Fruit fly (Drosophila melanogaster) whole organism, embryonic: ENCODE results near the gene AhcyL1.
A peak's percentile ranks its signal among the peaks of the same experiment; 100 is the strongest.

ENCODE experiments used
- Ada2b ChIP-seq: fragments of 200-800 bp; sonication (Bioruptor generic); IDR thresholded peaks from 2 replicates; pipeline ENCODE4 v1.3.6; 2022; ENCODE audit warnings: missing biosample characterization, missing genetic modification characterization
- Asciz ChIP-seq: fragments of 200-800 bp; sonication (Bioruptor generic); optimal IDR thresholded peaks from 2 replicates; lab custom pipeline; 2017; ENCODE audit warnings: missing biosample characterization, mild to moderate bottlenecking, missing genetic modification characterization, missing genetic modification reagents
- BtbVII ChIP-seq: fragments of 200-800 bp; sonication (Bioruptor generic); optimal IDR thresholded peaks from 3 replicates; lab custom pipeline; 2017; ENCODE audit warnings: missing biosample characterization, mild to moderate bottlenecking, missing genetic modification characterization
- CG10274 ChIP-seq: fragments of 200-800 bp; sonication (Bioruptor generic); optimal IDR thresholded peaks from 3 replicates; lab custom pipeline; 2017; ENCODE audit warnings: missing biosample characterization, mild to moderate bottlenecking, missing genetic modification characterization
- CG10321 ChIP-seq: fragments of 200-800 bp; sonication (Bioruptor generic); IDR thresholded peaks from 2 replicates; pipeline ENCODE4 v1.3.6; 2022; ENCODE audit warnings: missing biosample characterization, missing genetic modification characterization
- CG10366 ChIP-seq: fragments of 200-800 bp; sonication (Bioruptor generic); IDR thresholded peaks from 2 replicates; pipeline ENCODE4 v1.3.6; 2022; ENCODE audit warnings: missing biosample characterization, missing genetic modification characterization
- CG11723 ChIP-seq: fragments of 200-800 bp; sonication (Bioruptor generic); optimal IDR thresholded peaks from 2 replicates; lab custom pipeline; 2017; ENCODE audit warnings: missing biosample characterization, mild to moderate bottlenecking, missing genetic modification characterization
- CG12744 ChIP-seq: fragments of 200-800 bp; sonication (Bioruptor generic); optimal IDR thresholded peaks from 2 replicates; lab custom pipeline; 2016; ENCODE audit warnings: missing biosample characterization, missing genetic modification characterization
- CG13624 ChIP-seq: fragments of 200-800 bp; sonication (Bioruptor generic); optimal IDR thresholded peaks from 2 replicates; lab custom pipeline; 2016; ENCODE audit warnings: missing biosample characterization, missing genetic modification characterization
- CG15479 ChIP-seq: fragments of 200-800 bp; sonication (Bioruptor generic); optimal IDR thresholded peaks from 3 replicates; lab custom pipeline; 2019; ENCODE audit warnings: missing biosample characterization, mild to moderate bottlenecking, missing genetic modification characterization, moderate library complexity
- CG1602 ChIP-seq: fragments of 200-800 bp; sonication (Bioruptor generic); optimal IDR thresholded peaks from 3 replicates; lab custom pipeline; 2016; ENCODE audit warnings: missing biosample characterization, missing genetic modification characterization
- CG17186 ChIP-seq: fragments of 200-800 bp; sonication (Bioruptor generic); optimal IDR thresholded peaks from 3 replicates; lab custom pipeline; 2017; ENCODE audit warnings: missing biosample characterization, missing genetic modification reagents, missing genetic modification characterization
- CG18262 ChIP-seq: fragments of 200-800 bp; optimal IDR thresholded peaks from 3 replicates; lab custom pipeline; 2019; ENCODE audit warnings: missing biosample characterization, mild to moderate bottlenecking, missing genetic modification characterization, moderate library complexity
- CG33557 ChIP-seq: fragments of 200-800 bp; sonication (Bioruptor generic); optimal IDR thresholded peaks from 2 replicates; lab custom pipeline; 2019; ENCODE audit warnings: missing biosample characterization, mild to moderate bottlenecking, missing genetic modification characterization, moderate library complexity
- CG4404 ChIP-seq: fragments of 200-800 bp; sonication (Bioruptor generic); IDR thresholded peaks from 2 replicates; pipeline ENCODE4 v1.3.6; 2022; ENCODE audit warnings: missing biosample characterization, missing genetic modification characterization
- CG7786 ChIP-seq: fragments of 200-800 bp; sonication (Bioruptor generic); optimal IDR thresholded peaks from 2 replicates; lab custom pipeline; 2016; ENCODE audit warnings: missing biosample characterization, missing genetic modification characterization
- CG8281 ChIP-seq: fragments of 200-800 bp; sonication (Bioruptor generic); optimal IDR thresholded peaks from 2 replicates; lab custom pipeline; 2018; ENCODE audit warnings: missing biosample characterization, mild to moderate bottlenecking, missing genetic modification characterization, moderate library complexity
- CG8290 ChIP-seq, 3 experiments: fragments of 200-800 bp; sonication (Bioruptor generic); optimal IDR thresholded peaks; 2 replicates each; lab custom pipeline; 2016 to 2019; ENCODE audit warnings: missing biosample characterization in 3 of 3, missing genetic modification characterization in 3 of 3, mild to moderate bottlenecking in 2 of 3, moderate library complexity in 1 of 3
- CG8478 ChIP-seq: fragments of >200 bp; optimal IDR thresholded peaks from 2 replicates; lab custom pipeline; 2018
- Dfd ChIP-seq, 2 experiments: fragments of >200 bp; optimal IDR thresholded peaks; 2 replicates each; lab custom pipeline; 2017; ENCODE audit warnings: missing biosample characterization in 2 of 2, missing genetic modification characterization in 2 of 2
- Drgx ChIP-seq: fragments of 200-800 bp; sonication (Bioruptor generic); IDR thresholded peaks from 2 replicates; pipeline ENCODE4 v1.3.6; 2022; ENCODE audit warnings: missing biosample characterization, missing genetic modification characterization
- H15 ChIP-seq: fragments of 200-800 bp; sonication (Bioruptor generic); IDR thresholded peaks from 3 replicates; pipeline ENCODE4 v1.3.6; 2022; ENCODE audit warnings: missing biosample characterization, missing genetic modification characterization
- HmgZ ChIP-seq: fragments of 200-800 bp; sonication (Bioruptor generic); optimal IDR thresholded peaks from 2 replicates; lab custom pipeline; 2018; ENCODE audit warnings: missing biosample characterization, mild to moderate bottlenecking, missing genetic modification characterization
- Lhr ChIP-seq: fragments of 200-800 bp; sonication (Bioruptor generic); optimal IDR thresholded peaks from 3 replicates; lab custom pipeline; 2017; ENCODE audit warnings: mild to moderate bottlenecking, missing biosample characterization, missing genetic modification reagents, missing genetic modification characterization
- Lpt ChIP-seq: fragments of >200 bp; optimal IDR thresholded peaks from 2 replicates; lab custom pipeline; 2018; ENCODE audit warnings: missing biosample characterization, missing genetic modification characterization
- Myb ChIP-seq: fragments of 200-800 bp; sonication (Bioruptor generic); optimal IDR thresholded peaks from 2 replicates; lab custom pipeline; 2016; ENCODE audit warnings: missing biosample characterization, missing genetic modification characterization
- NC2β ChIP-seq: fragments of 200-800 bp; sonication (Bioruptor generic); optimal IDR thresholded peaks from 2 replicates; lab custom pipeline; 2016; ENCODE audit warnings: missing biosample characterization, missing genetic modification characterization
- Poxn ChIP-seq: fragments of 200-800 bp; sonication (Bioruptor generic); IDR thresholded peaks from 2 replicates; pipeline ENCODE4 v1.3.6; 2022; ENCODE audit warnings: missing biosample characterization, missing genetic modification characterization
- Sry-δ ChIP-seq: fragments of 200-800 bp; sonication (Bioruptor generic); optimal IDR thresholded peaks from 2 replicates; lab custom pipeline; 2016; ENCODE audit warnings: missing biosample characterization, missing genetic modification characterization
- Trl ChIP-seq, 3 experiments: fragments of >200 bp in 2 of 3; fragments of 200-800 bp in 1 of 3; sonication (Bioruptor generic) in 1 of 3; optimal IDR thresholded peaks; 2 replicates in 1 of 3; 3 replicates in 2 of 3; lab custom pipeline; 2016 to 2017; ENCODE audit warnings: missing biosample characterization in 1 of 3, missing genetic modification characterization in 1 of 3
- YL-1 ChIP-seq: fragments of 200-800 bp; sonication (Bioruptor generic); optimal IDR thresholded peaks from 3 replicates; lab custom pipeline; 2017; ENCODE audit warnings: missing biosample characterization, mild to moderate bottlenecking, missing genetic modification characterization
- corto ChIP-seq: fragments of 200-800 bp; sonication (Bioruptor generic); optimal IDR thresholded peaks from 2 replicates; lab custom pipeline; 2016; ENCODE audit warnings: missing biosample characterization, mild to moderate bottlenecking, missing genetic modification characterization, moderate library complexity
- dpn ChIP-seq, 2 experiments: fragments of 200-800 bp; sonication (Bioruptor generic); optimal IDR thresholded peaks; 3 replicates each; lab custom pipeline; 2016; ENCODE audit warnings: missing biosample characterization in 2 of 2, missing genetic modification characterization in 2 of 2
- eyg ChIP-seq: fragments of 200-800 bp; sonication (Bioruptor generic); optimal IDR thresholded peaks from 3 replicates; lab custom pipeline; 2016; ENCODE audit warnings: missing biosample characterization, missing genetic modification characterization
- fd102C ChIP-seq: fragments of 200-800 bp; sonication (Bioruptor generic); optimal IDR thresholded peaks from 2 replicates; lab custom pipeline; 2018; ENCODE audit warnings: missing biosample characterization, mild to moderate bottlenecking, missing genetic modification characterization, moderate library complexity
- fru ChIP-seq: fragments of >200 bp; optimal IDR thresholded peaks from 2 replicates; lab custom pipeline; 2017
- gsb ChIP-seq: fragments of 200-800 bp; sonication (Bioruptor generic); IDR thresholded peaks from 2 replicates; pipeline ENCODE4 v1.3.6; 2022; ENCODE audit warnings: missing biosample characterization, missing genetic modification characterization
- hkb ChIP-seq, 2 experiments: fragments of 200-800 bp in 1 of 2; fragments of >200 bp in 1 of 2; sonication (Bioruptor generic) in 1 of 2; IDR thresholded peaks in 1 of 2; optimal IDR thresholded peaks in 1 of 2; 2 replicates each; pipeline versions ENCODE4 v1.3.6 to Lab custom; 2017 to 2022; ENCODE audit warnings: missing biosample characterization in 1 of 2, missing genetic modification characterization in 1 of 2
- jigr1 ChIP-seq: fragments of 200-800 bp; sonication (Bioruptor generic); IDR thresholded peaks from 3 replicates; pipeline ENCODE4 v1.3.6; 2022; ENCODE audit warnings: missing biosample characterization, missing genetic modification characterization
- jumu ChIP-seq: fragments of 200-800 bp; sonication (Bioruptor generic); optimal IDR thresholded peaks from 3 replicates; lab custom pipeline; 2016; ENCODE audit warnings: missing biosample characterization, missing genetic modification characterization
- kay ChIP-seq: fragments of 200-800 bp; sonication (Bioruptor generic); optimal IDR thresholded peaks from 2 replicates; lab custom pipeline; 2016; ENCODE audit warnings: missing biosample characterization, missing genetic modification characterization
- lbe ChIP-seq: fragments of 200-800 bp; sonication (Bioruptor generic); optimal IDR thresholded peaks from 2 replicates; lab custom pipeline; 2016; ENCODE audit warnings: missing biosample characterization, mild to moderate bottlenecking, missing genetic modification characterization
- maf-S ChIP-seq: fragments of 200-800 bp; sonication (Bioruptor generic); optimal IDR thresholded peaks from 2 replicates; lab custom pipeline; 2016; ENCODE audit warnings: missing biosample characterization, missing genetic modification characterization
- odd ChIP-seq: fragments of 200-800 bp; sonication (Bioruptor generic); optimal IDR thresholded peaks from 2 replicates; lab custom pipeline; 2017; ENCODE audit warnings: missing biosample characterization, mild to moderate bottlenecking, missing genetic modification characterization
- pnt ChIP-seq: fragments of 200-800 bp; sonication (Bioruptor generic); optimal IDR thresholded peaks from 3 replicates; lab custom pipeline; 2016; ENCODE audit warnings: missing biosample characterization, missing genetic modification characterization
- tin ChIP-seq: fragments of 200-800 bp; sonication (Bioruptor generic); optimal IDR thresholded peaks from 3 replicates; lab custom pipeline; 2016; ENCODE audit warnings: missing biosample characterization, missing genetic modification characterization
- tna ChIP-seq: fragments of 200-800 bp; sonication (Bioruptor generic); IDR thresholded peaks from 2 replicates; pipeline ENCODE4 v1.3.6; 2022; ENCODE audit warnings: missing biosample characterization, missing genetic modification characterization; ENCODE audit not compliant: partially characterized antibody
- trem ChIP-seq: fragments of 200-800 bp; optimal IDR thresholded peaks from 3 replicates; lab custom pipeline; 2019; ENCODE audit warnings: missing biosample characterization, mild to moderate bottlenecking, missing genetic modification characterization, moderate library complexity
- twi ChIP-seq: fragments of 200-800 bp; optimal IDR thresholded peaks from 2 replicates; lab custom pipeline; 2019; ENCODE audit warnings: missing biosample characterization, mild to moderate bottlenecking, missing genetic modification characterization, moderate library complexity
- unpg ChIP-seq: fragments of 200-800 bp; sonication (Bioruptor generic); optimal IDR thresholded peaks from 3 replicates; lab custom pipeline; 2018; ENCODE audit warnings: missing biosample characterization, mild to moderate bottlenecking, missing genetic modification characterization, moderate library complexity

Gene AhcyL1

dm6 chr3L:2781991-2782677, 10.0 kb upstream of the AhcyL1 start, which contains the start of gene Pgant6 (continued):
- no peak for TF ChIP-seq Poxn
- TF ChIP-seq Lhr = no peak
- no peak for TF ChIP-seq CG12744 (GFP tag; lab: Kevin White, UChicago)
- no peak for TF ChIP-seq CG13624 (GFP tag; lab: Kevin White, UChicago)
- no peak for TF ChIP-seq CG10274 (GFP tag; lab: Kevin White, UChicago)
- TF ChIP-seq BtbVII (GFP tag; lab: Kevin White, UChicago) = no peak
- no peak for TF ChIP-seq corto
- TF ChIP-seq twi (tag; lab: Kevin White, UChicago) = no peak
- no peak for TF ChIP-seq H15 (GFP tag; lab: Robert Waterston, UW)
- no peak for TF ChIP-seq Dfd (GFP tag; optimal IDR thresholded peaks at IDR 0.05; lab: Kevin White, UChicago)
- TF ChIP-seq jigr1 (GFP tag; lab: Robert Waterston, UW) = no peak
- TF ChIP-seq fd102C (GFP tag; lab: Kevin White, UChicago) = no peak
- TF ChIP-seq NC2β (GFP tag; lab: Kevin White, UChicago) = no peak
- TF ChIP-seq tna (GFP tag; lab: Robert Waterston, UW) = no peak
- TF ChIP-seq Ada2b = no peak
- TF ChIP-seq CG8281 (tag; lab: Kevin White, UChicago) = no peak
- no peak for TF ChIP-seq CG10366
- TF ChIP-seq kay = no peak
- no peak for TF ChIP-seq lbe (GFP tag; lab: Kevin White, UChicago)
- TF ChIP-seq gsb = no peak
- no peak for TF ChIP-seq CG17186 (GFP tag; lab: Kevin White, UChicago)
- peak; percentile 13 for TF ChIP-seq trem (tag; lab: Kevin White, UChicago)
- TF ChIP-seq HmgZ = peak; percentile 26
- no peak for TF ChIP-seq CG18262 (tag; lab: Kevin White, UChicago)
- TF ChIP-seq Asciz = no peak
- TF ChIP-seq CG10321 (GFP tag; lab: Robert Waterston, UW) = no peak
- no peak for TF ChIP-seq Drgx (GFP tag; lab: Robert Waterston, UW)
- TF ChIP-seq Lpt (GFP tag; lab: Kevin White, UChicago) = no peak
- no peak for TF ChIP-seq CG15479 (GFP tag; lab: Kevin White, UChicago)
- TF ChIP-seq CG1602 (GFP tag; lab: Kevin White, UChicago) = no peak
- no peak for TF ChIP-seq CG8478
- peak; percentile 1 for TF ChIP-seq YL-1
- TF ChIP-seq Trl (optimal IDR thresholded peaks at IDR 0.05; lab: Kevin White, UChicago) = no peak
- no peak for TF ChIP-seq Trl (GFP tag; optimal IDR thresholded peaks at IDR 0.05; lab: Kevin White, UChicago)
- TF ChIP-seq CG7786 = no peak
- no peak for TF ChIP-seq CG8290 (GFP tag; optimal IDR thresholded peaks at IDR 0.05; lab: Kevin White, UChicago)
- TF ChIP-seq CG8290 (tag; optimal IDR thresholded peaks at IDR 0.05; lab: Kevin White, UChicago) = no peak
- TF ChIP-seq CG4404 (GFP tag; lab: Robert Waterston, UW) = no peak
- no peak for TF ChIP-seq Sry-δ (GFP tag; lab: Kevin White, UChicago)
- TF ChIP-seq CG11723 = no peak
- TF ChIP-seq Myb (GFP tag; lab: Kevin White, UChicago) = peak; percentile 84
- TF ChIP-seq fru (lab: Kevin White, UChicago) = no peak
- TF ChIP-seq dpn (GFP tag; optimal IDR thresholded peaks at IDR 0.05; lab: Kevin White, UChicago) = no peak
- no peak for TF ChIP-seq CG33557
- no peak for TF ChIP-seq eyg (GFP tag; lab: Kevin White, UChicago)
- TF ChIP-seq tin (GFP tag; lab: Kevin White, UChicago) = peak; percentile 5
- no peak for TF ChIP-seq unpg (GFP tag; lab: Kevin White, UChicago)
- no peak for TF ChIP-seq jumu (GFP tag; lab: Kevin White, UChicago)
- no peak for TF ChIP-seq pnt
- TF ChIP-seq maf-S (GFP tag; lab: Kevin White, UChicago) = no peak
- TF ChIP-seq odd (GFP tag; lab: Kevin White, UChicago) = no peak
- no peak for TF ChIP-seq hkb (optimal IDR thresholded peaks at IDR 0.05; lab: Kevin White, UChicago)
- no peak for TF ChIP-seq hkb (GFP tag; IDR thresholded peaks at IDR 0.05; lab: Robert Waterston, UW)
